Fruit fly (Drosophila melanogaster) whole organism, embryonic: ENCODE data around the gene InR.

Source experiments
- Awh ChIP-seq: fragments of 200-800 bp; sonication (Bioruptor generic); IDR thresholded peaks from 2 replicates; pipeline ENCODE4, ENCODE4 v1.3.6; 2022; ENCODE audit warnings: missing biosample characterization, missing genetic modification characterization
- BtbVII ChIP-seq: fragments of 200-800 bp; sonication (Bioruptor generic); optimal IDR thresholded peaks from 3 replicates; lab custom pipeline; 2017; ENCODE audit warnings: missing biosample characterization, mild to moderate bottlenecking, missing genetic modification characterization
- CG10565 ChIP-seq: fragments of 200-800 bp; sonication (Bioruptor generic); optimal IDR thresholded peaks from 3 replicates; lab custom pipeline; 2016; ENCODE audit warnings: missing biosample characterization, mild to moderate bottlenecking, missing genetic modification characterization
- CG11695 ChIP-seq: fragments of 200-800 bp; sonication (Bioruptor generic); IDR thresholded peaks from 3 replicates; pipeline ENCODE4 v1.3.6; 2022; ENCODE audit warnings: missing biosample characterization, missing genetic modification characterization
- CG12769 ChIP-seq: fragments of 200-800 bp; sonication (Bioruptor generic); optimal IDR thresholded peaks from 2 replicates; lab custom pipeline; 2019; ENCODE audit warnings: missing biosample characterization, mild to moderate bottlenecking, missing genetic modification characterization, moderate library complexity
- CG14050 ChIP-seq: fragments of 200-800 bp; sonication (Bioruptor generic); IDR thresholded peaks from 3 replicates; pipeline ENCODE4 v1.3.6; 2022; ENCODE audit warnings: missing biosample characterization, missing genetic modification characterization
- CG14860 ChIP-seq: fragments of 200-800 bp; sonication (Bioruptor generic); IDR thresholded peaks from 3 replicates; pipeline ENCODE4 v1.3.6; 2022; ENCODE audit warnings: missing biosample characterization, missing genetic modification characterization; ENCODE audit not compliant: partially characterized antibody
- CG15269 ChIP-seq: fragments of 200-800 bp; sonication (Bioruptor generic); optimal IDR thresholded peaks from 2 replicates; lab custom pipeline; 2018; ENCODE audit warnings: missing biosample characterization, mild to moderate bottlenecking, missing genetic modification characterization, moderate library complexity
- CG15514 ChIP-seq: fragments of 200-800 bp; sonication (Bioruptor generic); optimal IDR thresholded peaks from 3 replicates; lab custom pipeline; 2017; ENCODE audit warnings: missing biosample characterization, missing genetic modification characterization, mild to moderate bottlenecking, moderate library complexity, missing genetic modification reagents
- CG15601 ChIP-seq: fragments of 200-800 bp; sonication (Bioruptor generic); optimal IDR thresholded peaks from 3 replicates; lab custom pipeline; 2019; ENCODE audit warnings: missing biosample characterization, mild to moderate bottlenecking, missing genetic modification characterization, moderate library complexity
- CG17359 ChIP-seq: fragments of 200-800 bp; sonication (Bioruptor generic); optimal IDR thresholded peaks from 3 replicates; lab custom pipeline; 2018; ENCODE audit warnings: missing biosample characterization, mild to moderate bottlenecking, missing genetic modification characterization, moderate library complexity
- CG18764 ChIP-seq: fragments of 200-800 bp; sonication (Bioruptor generic); optimal IDR thresholded peaks from 3 replicates; lab custom pipeline; 2016; ENCODE audit warnings: missing biosample characterization, missing genetic modification characterization
- CG2202 ChIP-seq: fragments of 200-800 bp; sonication (Bioruptor generic); optimal IDR thresholded peaks from 2 replicates; lab custom pipeline; 2018; ENCODE audit warnings: missing biosample characterization, mild to moderate bottlenecking, missing genetic modification characterization
- CG2875 ChIP-seq: fragments of 200-800 bp; sonication (Bioruptor generic); optimal IDR thresholded peaks from 2 replicates; lab custom pipeline; 2017; ENCODE audit warnings: missing biosample characterization, mild to moderate bottlenecking, missing genetic modification characterization, missing genetic modification reagents
- CG2889 ChIP-seq: fragments of 200-800 bp; sonication (Bioruptor generic); IDR thresholded peaks from 3 replicates; pipeline ENCODE4 v1.3.6; 2022; ENCODE audit warnings: missing biosample characterization, missing genetic modification characterization
- CG4404 ChIP-seq: fragments of 200-800 bp; sonication (Bioruptor generic); IDR thresholded peaks from 2 replicates; pipeline ENCODE4 v1.3.6; 2022; ENCODE audit warnings: missing biosample characterization, missing genetic modification characterization
- CG6813 ChIP-seq: fragments of 200-800 bp; sonication (Bioruptor generic); optimal IDR thresholded peaks from 2 replicates; lab custom pipeline; 2017; ENCODE audit warnings: missing biosample characterization, missing genetic modification characterization, mild to moderate bottlenecking, moderate library complexity, missing genetic modification reagents
- CG7357 ChIP-seq: fragments of 200-800 bp; sonication (Bioruptor generic); IDR thresholded peaks from 3 replicates; pipeline ENCODE4 v1.3.6; 2022; ENCODE audit warnings: missing biosample characterization, missing genetic modification characterization
- CkIIα-i1 ChIP-seq: fragments of 200-800 bp; sonication (Bioruptor generic); IDR thresholded peaks from 2 replicates; pipeline ENCODE4 v1.3.6; 2022; ENCODE audit warnings: missing biosample characterization, missing genetic modification characterization
- CoRest ChIP-seq: fragments of 200-800 bp; sonication (Bioruptor generic); optimal IDR thresholded peaks from 3 replicates; lab custom pipeline; 2018; ENCODE audit warnings: missing biosample characterization, mild to moderate bottlenecking, missing genetic modification characterization, moderate library complexity
- Doc2 ChIP-seq: fragments of 200-800 bp; sonication (Bioruptor generic); IDR thresholded peaks from 2 replicates; pipeline ENCODE4 v1.3.6; 2022; ENCODE audit warnings: missing biosample characterization, missing genetic modification characterization
- Fer3 ChIP-seq: fragments of 200-800 bp; sonication (Bioruptor generic); optimal IDR thresholded peaks from 2 replicates; lab custom pipeline; 2018; ENCODE audit warnings: missing biosample characterization, mild to moderate bottlenecking, missing genetic modification characterization, moderate library complexity
- Hr3 ChIP-seq: fragments of 200-800 bp; sonication (Bioruptor generic); optimal IDR thresholded peaks from 3 replicates; lab custom pipeline; 2016; ENCODE audit warnings: missing biosample characterization, missing genetic modification characterization
- Lim3 ChIP-seq: fragments of 200-800 bp; sonication (Bioruptor generic); IDR thresholded peaks from 2 replicates; pipeline ENCODE4 v1.3.6; 2022; ENCODE audit warnings: missing biosample characterization, missing genetic modification characterization
- Max ChIP-seq: fragments of 200-800 bp; sonication (Bioruptor generic); optimal IDR thresholded peaks from 2 replicates; lab custom pipeline; 2016; ENCODE audit warnings: missing biosample characterization, mild to moderate bottlenecking, missing genetic modification characterization
- Med ChIP-seq: fragments of 200-800 bp; sonication (Bioruptor generic); peaks from one replicate; lab custom pipeline; 2016; ENCODE audit warnings: missing biosample characterization, missing genetic modification characterization, mild to moderate bottlenecking, inconsistent platforms, moderate library complexity
- NC2α ChIP-seq: fragments of 200-800 bp; sonication (Bioruptor generic); optimal IDR thresholded peaks from 2 replicates; lab custom pipeline; 2016; ENCODE audit warnings: missing biosample characterization, missing genetic modification characterization
- Optix ChIP-seq: fragments of 200-800 bp; sonication (Bioruptor generic); IDR thresholded peaks from 3 replicates; pipeline ENCODE4 v1.3.6; 2022; ENCODE audit warnings: missing biosample characterization, missing genetic modification characterization
- ato ChIP-seq: fragments of 200-800 bp; sonication (Bioruptor generic); IDR thresholded peaks from 2 replicates; pipeline ENCODE4 v1.3.6; 2022; ENCODE audit warnings: missing biosample characterization, missing genetic modification characterization; ENCODE audit not compliant: partially characterized antibody
- bbx ChIP-seq: fragments of 200-800 bp; sonication (Bioruptor generic); IDR thresholded peaks from 2 replicates; pipeline ENCODE4 v1.3.6; 2022; ENCODE audit warnings: missing biosample characterization, missing genetic modification characterization; ENCODE audit not compliant: partially characterized antibody
- bowl ChIP-seq: fragments of 200-800 bp; sonication (Bioruptor generic); IDR thresholded peaks from 2 replicates; pipeline ENCODE4 v1.3.6; 2022; ENCODE audit warnings: missing biosample characterization, missing genetic modification characterization
- caup ChIP-seq: fragments of 200-800 bp; sonication (Bioruptor generic); optimal IDR thresholded peaks from 3 replicates; lab custom pipeline; 2017; ENCODE audit warnings: missing biosample characterization, mild to moderate bottlenecking, missing genetic modification characterization, moderate library complexity; ENCODE audit not compliant: severe bottlenecking
- crc ChIP-seq: fragments of 200-800 bp; sonication (Bioruptor generic); optimal IDR thresholded peaks from 2 replicates; lab custom pipeline; 2016; ENCODE audit warnings: missing biosample characterization, missing genetic modification characterization
- croc ChIP-seq: fragments of 200-800 bp; sonication (Bioruptor generic); conservative IDR thresholded peaks from 3 replicates; pipeline ENCODE4 v1.3.6; 2022; ENCODE audit warnings: missing biosample characterization, missing genetic modification characterization
- gt ChIP-seq: fragments of 200-800 bp; sonication (Bioruptor generic); IDR thresholded peaks from 2 replicates; pipeline ENCODE4 v1.3.6; 2022; ENCODE audit warnings: missing biosample characterization, missing genetic modification characterization
- hbn ChIP-seq: fragments of 200-800 bp; sonication (Bioruptor generic); IDR thresholded peaks from 2 replicates; pipeline ENCODE4 v1.3.6; 2022; ENCODE audit warnings: missing biosample characterization, missing genetic modification characterization; ENCODE audit not compliant: partially characterized antibody
- her ChIP-seq: fragments of 200-800 bp; sonication (Bioruptor generic); optimal IDR thresholded peaks from 2 replicates; lab custom pipeline; 2016; ENCODE audit warnings: missing biosample characterization, missing genetic modification characterization
- klu ChIP-seq: fragments of 200-800 bp; sonication (Bioruptor generic); IDR thresholded peaks from 2 replicates; pipeline ENCODE4 v1.3.6; 2022; ENCODE audit warnings: missing biosample characterization, missing genetic modification characterization
- lola ChIP-seq, 3 experiments: fragments of >200 bp in 2 of 3; fragments of 200-800 bp in 1 of 3; sonication (Bioruptor generic) in 1 of 3; optimal IDR thresholded peaks; 2 replicates each; lab custom pipeline; 2017 to 2019; ENCODE audit warnings: missing biosample characterization in 3 of 3, missing genetic modification characterization in 3 of 3, mild to moderate bottlenecking in 1 of 3, moderate library complexity in 1 of 3
- nom ChIP-seq: fragments of 200-800 bp; sonication (Bioruptor generic); optimal IDR thresholded peaks from 2 replicates; lab custom pipeline; 2017; ENCODE audit warnings: missing biosample characterization, missing genetic modification characterization, mild to moderate bottlenecking, moderate library complexity, missing genetic modification reagents
- pfk ChIP-seq: fragments of 200-800 bp; sonication (Bioruptor generic); optimal IDR thresholded peaks from 2 replicates; lab custom pipeline; 2018; ENCODE audit warnings: missing biosample characterization, mild to moderate bottlenecking, missing genetic modification characterization, moderate library complexity
- pnt ChIP-seq: fragments of 200-800 bp; sonication (Bioruptor generic); optimal IDR thresholded peaks from 3 replicates; lab custom pipeline; 2016; ENCODE audit warnings: missing biosample characterization, missing genetic modification characterization
- sens ChIP-seq: fragments of 200-800 bp; sonication (Bioruptor generic); peaks from one replicate; lab custom pipeline; 2016; ENCODE audit warnings: missing biosample characterization, missing genetic modification characterization
- sim ChIP-seq: fragments of 200-800 bp; sonication (Bioruptor generic); IDR thresholded peaks from 2 replicates; pipeline ENCODE4 v1.3.6; 2022; ENCODE audit warnings: missing biosample characterization, missing genetic modification characterization
- ssp ChIP-seq: fragments of 200-800 bp; sonication (Bioruptor generic); IDR thresholded peaks from 2 replicates; pipeline ENCODE4 v1.3.6; 2022; ENCODE audit warnings: missing biosample characterization, missing genetic modification characterization
- tio ChIP-seq: fragments of 200-800 bp; sonication (Bioruptor generic); optimal IDR thresholded peaks from 2 replicates; lab custom pipeline; 2017; ENCODE audit warnings: missing biosample characterization, missing genetic modification characterization, inconsistent platforms
- tup ChIP-seq: fragments of 200-800 bp; sonication (Bioruptor generic); optimal IDR thresholded peaks from 2 replicates; lab custom pipeline; 2016; ENCODE audit warnings: missing biosample characterization, mild to moderate bottlenecking, missing genetic modification characterization, moderate library complexity
- twi ChIP-seq: fragments of 200-800 bp; optimal IDR thresholded peaks from 2 replicates; lab custom pipeline; 2019; ENCODE audit warnings: missing biosample characterization, mild to moderate bottlenecking, missing genetic modification characterization, moderate library complexity
- vvl ChIP-seq: fragments of 200-800 bp; sonication (Bioruptor generic); IDR thresholded peaks from 2 replicates; pipeline ENCODE4 v1.3.6; 2022; ENCODE audit warnings: missing biosample characterization, missing genetic modification characterization
- wdn ChIP-seq: fragments of 200-800 bp; sonication (Bioruptor generic); IDR thresholded peaks from 2 replicates; pipeline ENCODE4 v1.3.6; 2022; ENCODE audit warnings: missing biosample characterization, missing genetic modification characterization
- wor ChIP-seq: fragments of 200-800 bp; sonication (Bioruptor generic); IDR thresholded peaks from 2 replicates; pipeline ENCODE4 v1.3.6; 2022; ENCODE audit warnings: missing biosample characterization, missing genetic modification characterization

Gene InR

DNA sequence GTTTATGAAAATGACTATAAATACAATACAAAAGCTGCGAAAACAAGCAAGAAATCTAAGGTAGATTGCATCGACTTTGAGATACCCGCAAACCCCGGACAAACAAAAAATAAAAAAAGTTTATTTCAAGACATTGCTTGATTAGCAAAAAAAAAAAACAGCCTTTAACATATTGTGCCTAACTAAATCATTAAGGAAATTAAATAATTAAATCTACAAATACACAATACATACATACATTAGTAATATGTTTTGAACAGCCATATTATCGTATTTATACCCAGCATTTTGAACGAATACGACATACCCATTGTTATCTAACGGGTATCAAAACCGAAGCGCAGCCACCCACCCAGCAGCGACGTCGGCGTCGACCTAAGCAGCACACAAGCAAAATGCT, 6.2 kb downstream of the InR start (continued):
- no peak for TF ChIP-seq pnt (GFP tag; lab: Kevin White, UChicago)
- TF ChIP-seq CG7357 (GFP tag; lab: Robert Waterston, UW) = no peak; the same call in 2 of the 3 replicates
- no peak for TF ChIP-seq Doc2 (GFP tag; lab: Robert Waterston, UW)
- TF ChIP-seq CG11695 (GFP tag; lab: Robert Waterston, UW) = no peak
- peak; percentile 43 for TF ChIP-seq Hr3 (GFP tag; lab: Kevin White, UChicago)
- TF ChIP-seq CG6813 (GFP tag; lab: Kevin White, UChicago) = no peak
- no peak for TF ChIP-seq nom (GFP tag; lab: Kevin White, UChicago)
- TF ChIP-seq CG2875 (GFP tag; lab: Kevin White, UChicago) = no peak
- TF ChIP-seq Awh = no peak
- peak; percentile 73 for TF ChIP-seq CoRest
- TF ChIP-seq bowl (GFP tag; lab: Robert Waterston, UW) = no peak
- no peak for TF ChIP-seq BtbVII (GFP tag; lab: Kevin White, UChicago)
- TF ChIP-seq caup = no peak
- peak; percentile 21; the same call in 1 of the 3 replicates for TF ChIP-seq croc (GFP tag; lab: Robert Waterston, UW)
- TF ChIP-seq crc (GFP tag; lab: Kevin White, UChicago) = no peak
- TF ChIP-seq Lim3 (GFP tag; lab: Robert Waterston, UW) = no peak
- no peak for TF ChIP-seq twi (tag; lab: Kevin White, UChicago)
- no peak for TF ChIP-seq ssp (GFP tag; lab: Robert Waterston, UW)
- no peak for TF ChIP-seq CG10565
- TF ChIP-seq vvl = no peak
- no peak for TF ChIP-seq hbn
- no peak for TF ChIP-seq wor (GFP tag; lab: Robert Waterston, UW)
- TF ChIP-seq Fer3 = peak; percentile 43
- TF ChIP-seq wdn = no peak
- TF ChIP-seq CG17359 (tag; lab: Kevin White, UChicago) = peak; percentile 17
- no peak for TF ChIP-seq sim (GFP tag; lab: Robert Waterston, UW)
- TF ChIP-seq CG14860 (GFP tag; lab: Robert Waterston, UW) = no peak
- TF ChIP-seq CG4404 (GFP tag; lab: Robert Waterston, UW) = no peak
- no peak for TF ChIP-seq CkIIα-i1 (GFP tag; lab: Robert Waterston, UW)
- TF ChIP-seq sens (GFP tag; lab: Kevin White, UChicago) = peak; percentile 6
- no peak for TF ChIP-seq gt (GFP tag; lab: Robert Waterston, UW)
- TF ChIP-seq CG14050 = no peak
- TF ChIP-seq ato = no peak
- TF ChIP-seq CG2889 (GFP tag; lab: Robert Waterston, UW) = no peak
- peak; percentile 77 for TF ChIP-seq CG15269 (tag; lab: Kevin White, UChicago)
- TF ChIP-seq Med (GFP tag; lab: Kevin White, UChicago) = peak; percentile 34
- TF ChIP-seq tup (GFP tag; lab: Kevin White, UChicago) = no peak
- TF ChIP-seq NC2α (GFP tag; lab: Kevin White, UChicago) = no peak
- no peak for TF ChIP-seq lola (GFP tag; optimal IDR thresholded peaks at IDR 0.05; lab: Kevin White, UChicago)
- no peak for TF ChIP-seq CG2202 (tag; lab: Kevin White, UChicago)
- TF ChIP-seq klu (GFP tag; lab: Robert Waterston, UW) = no peak
- TF ChIP-seq Max (GFP tag; lab: Kevin White, UChicago) = no peak
- no peak for TF ChIP-seq Optix (GFP tag; lab: Robert Waterston, UW)
- TF ChIP-seq pfk = no peak
- no peak for TF ChIP-seq CG18764
- TF ChIP-seq CG15514 = no peak
- TF ChIP-seq her (GFP tag; lab: Kevin White, UChicago) = no peak
- no peak for TF ChIP-seq CG15601 (tag; lab: Kevin White, UChicago)
- peak; percentile 54 for TF ChIP-seq tio
- no peak for TF ChIP-seq CG12769 (tag; lab: Kevin White, UChicago)
- no peak for TF ChIP-seq bbx (GFP tag; lab: Robert Waterston, UW)
